Fruit fly (Drosophila melanogaster) whole organism, embryonic: Measurements from ENCODE around the gene aph-1.
A peak's percentile ranks its signal among the peaks of the same experiment; 100 is the strongest.

Experiments
- CG10543 ChIP-seq: fragments of 200-800 bp; sonication (Bioruptor generic); optimal IDR thresholded peaks from 3 replicates; lab custom pipeline; 2017; ENCODE audit warnings: missing biosample characterization, mild to moderate bottlenecking, missing genetic modification characterization, moderate library complexity
- CG11723 ChIP-seq: fragments of 200-800 bp; sonication (Bioruptor generic); optimal IDR thresholded peaks from 2 replicates; lab custom pipeline; 2017; ENCODE audit warnings: missing biosample characterization, mild to moderate bottlenecking, missing genetic modification characterization
- CG13775 ChIP-seq: fragments of 200-800 bp; sonication (Bioruptor generic); optimal IDR thresholded peaks from 3 replicates; lab custom pipeline; 2017; ENCODE audit warnings: missing biosample characterization, mild to moderate bottlenecking, missing genetic modification characterization
- CG14014 ChIP-seq: fragments of 200-800 bp; sonication (Bioruptor generic); IDR thresholded peaks from 2 replicates; pipeline ENCODE4 v1.3.6; 2022; ENCODE audit warnings: missing biosample characterization, missing genetic modification characterization
- CG1647 ChIP-seq: fragments of 200-800 bp; sonication (Bioruptor generic); optimal IDR thresholded peaks from 3 replicates; lab custom pipeline; 2016; ENCODE audit warnings: missing biosample characterization, missing genetic modification characterization
- CG16815 ChIP-seq: fragments of 200-800 bp; sonication (Bioruptor generic); optimal IDR thresholded peaks from 3 replicates; lab custom pipeline; 2017; ENCODE audit warnings: missing biosample characterization, mild to moderate bottlenecking, missing genetic modification characterization
- CG17359 ChIP-seq: fragments of 200-800 bp; sonication (Bioruptor generic); optimal IDR thresholded peaks from 3 replicates; lab custom pipeline; 2018; ENCODE audit warnings: missing biosample characterization, mild to moderate bottlenecking, missing genetic modification characterization, moderate library complexity
- CG17802 ChIP-seq: fragments of 200-800 bp; sonication (Bioruptor generic); optimal IDR thresholded peaks from 2 replicates; lab custom pipeline; 2018; ENCODE audit warnings: missing biosample characterization, mild to moderate bottlenecking, missing genetic modification characterization, moderate library complexity
- CG18011 ChIP-seq: fragments of 200-800 bp; sonication (Bioruptor generic); optimal IDR thresholded peaks from 2 replicates; lab custom pipeline; 2017; ENCODE audit warnings: missing biosample characterization, missing genetic modification characterization, mild to moderate bottlenecking, moderate library complexity, missing genotype
- CG18619 ChIP-seq: fragments of 200-800 bp; sonication (Bioruptor generic); optimal IDR thresholded peaks from 3 replicates; lab custom pipeline; 2017; ENCODE audit warnings: missing biosample characterization, mild to moderate bottlenecking, missing genetic modification characterization
- CG2129 ChIP-seq: fragments of 200-800 bp; sonication (Bioruptor generic); IDR thresholded peaks from 2 replicates; pipeline ENCODE4 v1.3.6; 2022; ENCODE audit warnings: missing biosample characterization, missing genetic modification characterization; ENCODE audit not compliant: partially characterized antibody
- CG42726 ChIP-seq: fragments of 200-800 bp; sonication (Bioruptor generic); IDR thresholded peaks from 2 replicates; pipeline ENCODE4 v1.3.6; 2022; ENCODE audit warnings: missing biosample characterization, missing genetic modification characterization; ENCODE audit not compliant: partially characterized antibody
- CG4404 ChIP-seq: fragments of 200-800 bp; sonication (Bioruptor generic); IDR thresholded peaks from 2 replicates; pipeline ENCODE4 v1.3.6; 2022; ENCODE audit warnings: missing biosample characterization, missing genetic modification characterization
- CG4617 ChIP-seq: fragments of 200-800 bp; sonication (Bioruptor generic); optimal IDR thresholded peaks from 3 replicates; lab custom pipeline; 2016; ENCODE audit warnings: missing biosample characterization, missing genetic modification characterization, borderline replicate concordance
- CG7357 ChIP-seq: fragments of 200-800 bp; sonication (Bioruptor generic); IDR thresholded peaks from 3 replicates; pipeline ENCODE4 v1.3.6; 2022; ENCODE audit warnings: missing biosample characterization, missing genetic modification characterization
- CG7745 ChIP-seq: fragments of 200-800 bp; sonication (Bioruptor generic); optimal IDR thresholded peaks from 2 replicates; lab custom pipeline; 2018; ENCODE audit warnings: missing biosample characterization, mild to moderate bottlenecking, missing genetic modification characterization, moderate library complexity
- CG8089 ChIP-seq: fragments of 200-800 bp; sonication (Bioruptor generic); optimal IDR thresholded peaks from 3 replicates; lab custom pipeline; 2016; ENCODE audit warnings: missing biosample characterization, missing genetic modification characterization
- CG9437 ChIP-seq: fragments of 200-800 bp; sonication (Bioruptor generic); optimal IDR thresholded peaks from 2 replicates; lab custom pipeline; 2018; ENCODE audit warnings: missing biosample characterization, mild to moderate bottlenecking, missing genetic modification characterization
- CG9797 ChIP-seq: fragments of 200-800 bp; sonication (Bioruptor generic); optimal IDR thresholded peaks from 3 replicates; lab custom pipeline; 2018; ENCODE audit warnings: missing biosample characterization, mild to moderate bottlenecking, missing genetic modification characterization
- Dfd ChIP-seq, 2 experiments: fragments of >200 bp; optimal IDR thresholded peaks; 2 replicates each; lab custom pipeline; 2017; ENCODE audit warnings: missing biosample characterization in 2 of 2, missing genetic modification characterization in 2 of 2
- Dip3 ChIP-seq: fragments of 200-800 bp; sonication (Bioruptor generic); optimal IDR thresholded peaks from 3 replicates; lab custom pipeline; 2016; ENCODE audit warnings: missing biosample characterization, missing genetic modification characterization
- H2.0 ChIP-seq: fragments of 200-800 bp; sonication (Bioruptor generic); IDR thresholded peaks from 2 replicates; pipeline ENCODE4 v1.3.6; 2022; ENCODE audit warnings: missing biosample characterization, missing genetic modification characterization
- HHEX ChIP-seq: fragments of 200-800 bp; sonication (Bioruptor generic); optimal IDR thresholded peaks from 3 replicates; lab custom pipeline; 2017; ENCODE audit warnings: missing biosample characterization, mild to moderate bottlenecking, missing genetic modification characterization, missing genetic modification reagents
- Kr ChIP-seq: fragments of 200-800 bp; sonication (Bioruptor generic); optimal IDR thresholded peaks from 2 replicates; lab custom pipeline; 2017; ENCODE audit warnings: missing biosample characterization, mild to moderate bottlenecking, missing genetic modification characterization
- Mes4 ChIP-seq: fragments of 200-800 bp; sonication (Bioruptor generic); optimal IDR thresholded peaks from 2 replicates; lab custom pipeline; 2016; ENCODE audit warnings: missing biosample characterization, missing genetic modification characterization
- NC2α ChIP-seq: fragments of 200-800 bp; sonication (Bioruptor generic); optimal IDR thresholded peaks from 2 replicates; lab custom pipeline; 2016; ENCODE audit warnings: missing biosample characterization, missing genetic modification characterization
- NK7.1 ChIP-seq: fragments of 200-800 bp; sonication (Bioruptor generic); optimal IDR thresholded peaks from 3 replicates; lab custom pipeline; 2016; ENCODE audit warnings: missing biosample characterization, missing genetic modification characterization
- Nf-YB ChIP-seq: fragments of 200-800 bp; sonication (Bioruptor generic); optimal IDR thresholded peaks from 3 replicates; lab custom pipeline; 2019; ENCODE audit warnings: missing biosample characterization, mild to moderate bottlenecking, missing genetic modification characterization, moderate library complexity
- Sox102F ChIP-seq: fragments of 200-800 bp; sonication (Bioruptor generic); optimal IDR thresholded peaks from 2 replicates; lab custom pipeline; 2018; ENCODE audit warnings: missing biosample characterization, mild to moderate bottlenecking, missing genetic modification characterization, moderate library complexity
- Sry-δ ChIP-seq: fragments of 200-800 bp; sonication (Bioruptor generic); optimal IDR thresholded peaks from 2 replicates; lab custom pipeline; 2016; ENCODE audit warnings: missing biosample characterization, missing genetic modification characterization
- Stat92E ChIP-seq, 3 experiments: fragments of >200 bp in 2 of 3; fragments of 200-800 bp in 1 of 3; sonication (Bioruptor generic) in 1 of 3; optimal IDR thresholded peaks; 2 replicates each; lab custom pipeline; 2017 to 2019; ENCODE audit warnings: missing biosample characterization in 3 of 3, missing genetic modification characterization in 3 of 3, mild to moderate bottlenecking in 1 of 3, moderate library complexity in 1 of 3
- Trl ChIP-seq, 3 experiments: fragments of >200 bp in 2 of 3; fragments of 200-800 bp in 1 of 3; sonication (Bioruptor generic) in 1 of 3; optimal IDR thresholded peaks; 2 replicates in 1 of 3; 3 replicates in 2 of 3; lab custom pipeline; 2016 to 2017; ENCODE audit warnings: missing biosample characterization in 1 of 3, missing genetic modification characterization in 1 of 3
- ab ChIP-seq: fragments of 200-800 bp; sonication (Bioruptor generic); optimal IDR thresholded peaks from 2 replicates; lab custom pipeline; 2016; ENCODE audit warnings: missing biosample characterization, missing genetic modification characterization
- abd-A ChIP-seq: fragments of 200-800 bp; sonication (Bioruptor generic); optimal IDR thresholded peaks from 3 replicates; lab custom pipeline; 2019; ENCODE audit warnings: missing biosample characterization, mild to moderate bottlenecking, missing genetic modification characterization, moderate library complexity
- al ChIP-seq: fragments of 200-800 bp; sonication (Bioruptor generic); IDR thresholded peaks from 2 replicates; pipeline ENCODE4 v1.3.6; 2022; ENCODE audit warnings: missing biosample characterization, missing genetic modification characterization
- ash1 ChIP-seq: fragments of 200-800 bp; sonication (Bioruptor generic); optimal IDR thresholded peaks from 2 replicates; lab custom pipeline; 2018; ENCODE audit warnings: missing biosample characterization, mild to moderate bottlenecking, missing genetic modification characterization
- danr ChIP-seq: fragments of 200-800 bp; sonication (Bioruptor generic); IDR thresholded peaks from 2 replicates; pipeline ENCODE4 v1.3.6; 2022; ENCODE audit warnings: missing biosample characterization, missing genetic modification characterization
- dimm ChIP-seq: fragments of 200-800 bp; sonication (Bioruptor generic); IDR thresholded peaks from 2 replicates; pipeline ENCODE4 v1.3.6; 2022; ENCODE audit warnings: missing biosample characterization, missing genetic modification characterization
- ems ChIP-seq: fragments of 200-800 bp; sonication (Bioruptor generic); optimal IDR thresholded peaks from 3 replicates; lab custom pipeline; 2016; ENCODE audit warnings: missing biosample characterization, missing genetic modification characterization
- odd ChIP-seq: fragments of 200-800 bp; sonication (Bioruptor generic); optimal IDR thresholded peaks from 2 replicates; lab custom pipeline; 2017; ENCODE audit warnings: missing biosample characterization, mild to moderate bottlenecking, missing genetic modification characterization
- phol ChIP-seq: fragments of 200-800 bp; sonication (Bioruptor generic); optimal IDR thresholded peaks from 3 replicates; lab custom pipeline; 2018; ENCODE audit warnings: missing biosample characterization, mild to moderate bottlenecking, missing genetic modification characterization, moderate library complexity
- slp2 ChIP-seq: fragments of 200-800 bp; sonication (Bioruptor generic); optimal IDR thresholded peaks from 2 replicates; lab custom pipeline; 2016; ENCODE audit warnings: missing biosample characterization, missing genetic modification characterization
- sna ChIP-seq: fragments of 200-800 bp; sonication (Bioruptor generic); IDR thresholded peaks from 2 replicates; pipeline ENCODE4 v1.3.6; 2022; ENCODE audit warnings: missing biosample characterization, missing genetic modification characterization; ENCODE audit not compliant: partially characterized antibody
- so ChIP-seq: fragments of 200-800 bp; sonication (Bioruptor generic); IDR thresholded peaks from 3 replicates; pipeline ENCODE4 v1.3.6; 2022; ENCODE audit warnings: missing biosample characterization, missing genetic modification characterization
- tgo ChIP-seq: fragments of 200-800 bp; sonication (Bioruptor generic); IDR thresholded peaks from 3 replicates; pipeline ENCODE4 v1.3.6; 2022; ENCODE audit warnings: missing biosample characterization, missing genetic modification characterization
- toy ChIP-seq: fragments of 200-800 bp; sonication (Bioruptor generic); IDR thresholded peaks from 2 replicates; pipeline ENCODE4 v1.3.6; 2022; ENCODE audit warnings: missing biosample characterization, missing genetic modification characterization
- vnd ChIP-seq: fragments of 200-800 bp; sonication (Bioruptor generic); IDR thresholded peaks from 3 replicates; pipeline ENCODE4 v1.3.6; 2022; ENCODE audit warnings: missing biosample characterization, missing genetic modification characterization; ENCODE audit not compliant: partially characterized antibody
- wek ChIP-seq: fragments of 200-800 bp; sonication (Bioruptor generic); optimal IDR thresholded peaks from 3 replicates; lab custom pipeline; 2018; ENCODE audit warnings: missing biosample characterization, mild to moderate bottlenecking, missing genetic modification characterization, moderate library complexity

aph-1 gene

dm6 chr2L:2754437-2755322, 11.4 kb upstream of the aph-1 start (continued):
- TF ChIP-seq odd: peak; percentile 81
- TF ChIP-seq ab (GFP tag; lab: Kevin White, UChicago): no peak
- peak; percentile 59 for TF ChIP-seq CG8089
- TF ChIP-seq CG11723 (GFP tag; lab: Kevin White, UChicago): peak; percentile 82
- TF ChIP-seq slp2 (GFP tag; lab: Kevin White, UChicago): peak; percentile 70
- TF ChIP-seq abd-A (tag; lab: Kevin White, UChicago): peak; percentile 82
- TF ChIP-seq Sry-δ: peak; percentile 0
- TF ChIP-seq CG4404: no peak
- TF ChIP-seq Sox102F (GFP tag; lab: Kevin White, UChicago): peak; percentile 81
- TF ChIP-seq CG18011 (GFP tag; lab: Kevin White, UChicago): peak; percentile 46
- no peak for TF ChIP-seq sna (GFP tag; lab: Robert Waterston, UW)
- TF ChIP-seq Dfd (GFP tag; optimal IDR thresholded peaks at IDR 0.05; lab: Kevin White, UChicago): peak in 1 of 2 experiments; percentile 14
- TF ChIP-seq CG14014 (GFP tag; lab: Robert Waterston, UW): no peak
- TF ChIP-seq HHEX (GFP tag; lab: Kevin White, UChicago): peak; percentile 88
- TF ChIP-seq danr (GFP tag; lab: Robert Waterston, UW): no peak
- peak; percentile 98 for TF ChIP-seq Trl (optimal IDR thresholded peaks at IDR 0.05; lab: Kevin White, UChicago)
- peak; percentile 58 for TF ChIP-seq Trl (GFP tag; optimal IDR thresholded peaks at IDR 0.05; lab: Kevin White, UChicago)
- peak; percentile 41 for TF ChIP-seq CG16815
- TF ChIP-seq ash1 (GFP tag; lab: Kevin White, UChicago): no peak
- TF ChIP-seq CG18619 (GFP tag; lab: Kevin White, UChicago): peak; percentile 83
- no peak for TF ChIP-seq CG4617
- no peak for TF ChIP-seq vnd (GFP tag; lab: Robert Waterston, UW)
- no peak for TF ChIP-seq so (GFP tag; lab: Robert Waterston, UW)
- no peak for TF ChIP-seq toy (GFP tag; lab: Robert Waterston, UW)
- peak; percentile 77 for TF ChIP-seq Dip3 (GFP tag; lab: Kevin White, UChicago)
- TF ChIP-seq NK7.1 (GFP tag; lab: Kevin White, UChicago): peak; percentile 84
- peak; percentile 80 for TF ChIP-seq CG10543
- TF ChIP-seq CG7357: peak; percentile 34; the same call in 1 of the 3 replicates
- peak; percentile 89 for TF ChIP-seq wek
- TF ChIP-seq Kr: no peak
- peak; percentile 58 for TF ChIP-seq CG1647
- no peak for TF ChIP-seq CG9797 (GFP tag; lab: Kevin White, UChicago)
- no peak for TF ChIP-seq CG17802
- no peak for TF ChIP-seq H2.0 (GFP tag; lab: Robert Waterston, UW)
- no peak for TF ChIP-seq CG42726 (GFP tag; lab: Robert Waterston, UW)
- no peak for TF ChIP-seq dimm
- peak; percentile 86 for TF ChIP-seq phol
- TF ChIP-seq Mes4: peak; percentile 73
- peak; percentile 54 for TF ChIP-seq Nf-YB (GFP tag; lab: Kevin White, UChicago)
- TF ChIP-seq NC2α (GFP tag; lab: Kevin White, UChicago): peak; percentile 65
- TF ChIP-seq CG13775 (GFP tag; lab: Kevin White, UChicago): peak; percentile 77
- peak; percentile 34 for TF ChIP-seq CG7745 (tag; lab: Kevin White, UChicago)
- TF ChIP-seq tgo (GFP tag; lab: Robert Waterston, UW): no peak
- no peak for TF ChIP-seq al (GFP tag; lab: Robert Waterston, UW)
- TF ChIP-seq ems (GFP tag; lab: Kevin White, UChicago): peak; percentile 77
- no peak for TF ChIP-seq Stat92E (GFP tag; optimal IDR thresholded peaks at IDR 0.05; lab: Kevin White, UChicago)
- TF ChIP-seq CG17359: peak; percentile 88
- no peak for TF ChIP-seq CG2129 (GFP tag; lab: Robert Waterston, UW)
- peak; percentile 83 for TF ChIP-seq CG9437 (GFP tag; lab: Kevin White, UChicago)
